Fruit fly (Drosophila melanogaster) whole organism, embryonic: ENCODE data around the gene Bsg.
A peak's percentile ranks its signal among the peaks of the same experiment; 100 is the strongest.

Source experiments
- Asciz ChIP-seq: fragments of 200-800 bp; sonication (Bioruptor generic); optimal IDR thresholded peaks from 2 replicates; lab custom pipeline; 2017; ENCODE audit warnings: missing biosample characterization, mild to moderate bottlenecking, missing genetic modification characterization, missing genetic modification reagents
- Ravus ChIP-seq: fragments of 200-800 bp; sonication (Bioruptor generic); IDR thresholded peaks from 2 replicates; pipeline ENCODE4 v1.3.6; 2022; ENCODE audit warnings: missing biosample characterization, missing genetic modification characterization
- sens-2 ChIP-seq: fragments of 200-800 bp; sonication (Bioruptor generic); IDR thresholded peaks from 2 replicates; pipeline ENCODE4 v1.3.6; 2022; ENCODE audit warnings: missing biosample characterization, missing genetic modification characterization

DNA sequence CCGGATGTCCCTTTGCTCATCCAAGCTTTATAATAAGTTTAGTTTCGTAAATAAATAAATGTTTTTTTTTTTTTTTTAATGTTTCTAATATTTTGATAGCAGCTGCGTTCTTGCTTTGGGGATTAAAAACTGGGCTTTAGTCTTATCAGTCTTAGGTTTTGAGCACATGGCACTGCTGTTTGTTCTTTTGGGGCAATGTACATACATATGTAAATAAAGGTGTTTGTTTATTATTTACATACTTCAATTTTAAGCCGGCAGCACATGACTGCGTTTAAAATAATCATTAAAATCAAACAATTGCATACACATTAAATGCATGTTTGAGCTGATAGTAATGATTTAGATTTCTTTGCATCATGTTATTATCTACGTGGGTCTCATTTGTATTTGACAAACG, 81.0 kb downstream of the Bsg start:
- TF ChIP-seq Ravus (GFP tag; lab: Robert Waterston, UW), result no peak
- peak; percentile 97 for TF ChIP-seq Asciz (GFP tag; lab: Kevin White, UChicago)
- peak; percentile 74 for TF ChIP-seq sens-2
